Fruit fly (Drosophila melanogaster): ENCODE data around the gene CG32645.

- TF ChIP-seq CG7101 (tag; optimal IDR thresholded peaks at IDR 0.05) = peak; percentile 83
- TF ChIP-seq ovo (GFP tag; optimal IDR thresholded peaks at IDR 0.05) = peak; percentile 25
- peak; percentile 81 for TF ChIP-seq Hr96 (GFP tag; optimal IDR thresholded peaks at IDR 0.05)
- TF ChIP-seq kay (GFP tag; ENCODE audit: borderline replicate concordance) = no peak
- peak; percentile 23 for TF ChIP-seq CG33017 (tag; optimal IDR thresholded peaks at IDR 0.05)
- peak; percentile 42 for TF ChIP-seq cic (GFP tag; optimal IDR thresholded peaks at IDR 0.05)
These were observed 44.8 kb upstream of the CG32645 start, which contains the start of gene CG2200 for dm6 chrX:13094085-13094764.

Data from whole organism, adult.